Fruit fly (Drosophila melanogaster): ENCODE results near the gene Ist1.

dm6 chr3L:6763146-6763545, 6.8 kb upstream of the Ist1 start, which contains the start of gene Rsph3:
- TF ChIP-seq jim (GFP tag; optimal IDR thresholded peaks at IDR 0.05): no peak
- no peak for TF ChIP-seq CG32264 (GFP tag; optimal IDR thresholded peaks at IDR 0.05)
- TF ChIP-seq usp (GFP tag; optimal IDR thresholded peaks at IDR 0.05): no peak
- TF ChIP-seq h (GFP tag; optimal IDR thresholded peaks at IDR 0.05): no peak
- TF ChIP-seq pan (optimal IDR thresholded peaks at IDR 0.05): no peak
- no peak for TF ChIP-seq Jra (GFP tag; optimal IDR thresholded peaks at IDR 0.05)
- TF ChIP-seq psq (GFP tag; optimal IDR thresholded peaks at IDR 0.05): no peak
- no peak for TF ChIP-seq Hr78 (GFP tag; optimal IDR thresholded peaks at IDR 0.05)
- TF ChIP-seq Sp1 (GFP tag; optimal IDR thresholded peaks at IDR 0.05): no peak
- no peak for TF ChIP-seq fru (GFP tag; optimal IDR thresholded peaks at IDR 0.05)
- TF ChIP-seq HLH106 (tag; optimal IDR thresholded peaks at IDR 0.05): no peak
- no peak for TF ChIP-seq tai (GFP tag; optimal IDR thresholded peaks at IDR 0.05)
